Worm (Caenorhabditis elegans): ENCODE measurements around the gene act-1.

act-1 gene

DNA sequence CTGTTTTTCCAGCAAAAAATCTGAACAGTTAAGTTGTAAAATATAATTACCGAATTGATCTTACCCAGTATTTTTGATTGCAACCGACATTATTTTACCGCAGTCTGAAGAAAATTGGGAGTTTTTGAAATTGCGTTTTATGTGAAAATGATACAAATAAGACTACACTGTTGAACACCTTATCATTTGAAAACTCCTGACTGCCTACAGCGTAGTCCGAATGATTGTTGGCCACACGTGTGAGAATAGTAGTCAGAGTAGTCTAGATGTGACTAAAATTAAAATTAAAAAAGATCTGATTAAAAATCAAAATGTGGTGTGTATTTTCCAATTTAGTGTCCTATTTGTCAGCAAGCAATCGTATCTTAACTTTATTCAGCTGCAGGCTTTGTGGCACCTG, 34.1 kb upstream of the act-1 start, which contains the start of gene dhs-18:
TSS of gene dhs-18 (minus strand) at position 104 of the 400 bp plus-strand sequence.
- TF ChIP-seq elt-1 (tag; optimal IDR thresholded peaks at IDR 0.05; ENCODE audit: borderline replicate concordance, insufficient read depth) (no peak), unc-62 (GFP tag; optimal IDR thresholded peaks at IDR 0.05) (no peak), sem-2 (GFP tag; optimal IDR thresholded peaks at IDR 0.05) (no peak), tbx-8 (GFP tag; optimal IDR thresholded peaks at IDR 0.05) (no peak), nhr-237 (tag; optimal IDR thresholded peaks at IDR 0.05) (no peak), elt-3 (tag; optimal IDR thresholded peaks at IDR 0.05) (no peak), mab-5 (tag; optimal IDR thresholded peaks at IDR 0.05) (no peak)

DNA sequence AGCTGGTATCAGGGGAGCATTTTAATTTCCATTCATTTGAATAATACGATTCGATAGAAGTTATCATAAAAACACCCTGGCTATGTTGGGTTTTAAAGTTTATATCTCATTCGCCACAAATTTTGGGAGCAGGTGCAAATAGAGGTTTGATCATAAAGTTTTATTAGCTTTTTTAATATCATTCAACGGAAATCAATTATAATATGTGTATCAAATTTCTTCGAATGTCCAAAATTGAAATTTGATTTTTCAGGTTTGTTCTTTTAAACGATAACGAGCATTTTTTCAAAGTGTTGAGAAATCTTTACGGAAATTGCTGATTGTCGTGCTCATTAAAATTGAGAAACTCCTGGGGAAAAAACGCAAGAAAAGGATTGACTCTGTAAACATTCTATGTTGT, 32.2 kb upstream of the act-1 start, which contains the start of gene srh-74:
TSS of gene srh-74 (minus strand) at position 101 of the 400 bp plus-strand sequence.
- TF ChIP-seq sem-2 (GFP tag; optimal IDR thresholded peaks at IDR 0.05): no peak
- no peak for TF ChIP-seq drap-1 (GFP tag; optimal IDR thresholded peaks at IDR 0.05)
- TF ChIP-seq lin-13 (tag; optimal IDR thresholded peaks at IDR 0.05): no peak
- TF ChIP-seq lin-32 (GFP tag; optimal IDR thresholded peaks at IDR 0.05): no peak
- TF ChIP-seq mls-2 (tag; optimal IDR thresholded peaks at IDR 0.05): no peak
- no peak for TF ChIP-seq blmp-1 (tag; optimal IDR thresholded peaks at IDR 0.05)
- no peak for TF ChIP-seq ceh-39 (tag; optimal IDR thresholded peaks at IDR 0.05)
- no peak for TF ChIP-seq lsy-2 (tag; optimal IDR thresholded peaks at IDR 0.05)
- no peak for TF ChIP-seq flh-1 (GFP tag; optimal IDR thresholded peaks at IDR 0.05)
- TF ChIP-seq mab-5 (tag; optimal IDR thresholded peaks at IDR 0.05): no peak
- TF ChIP-seq hlh-1 (tag; optimal IDR thresholded peaks at IDR 0.05): no peak

DNA sequence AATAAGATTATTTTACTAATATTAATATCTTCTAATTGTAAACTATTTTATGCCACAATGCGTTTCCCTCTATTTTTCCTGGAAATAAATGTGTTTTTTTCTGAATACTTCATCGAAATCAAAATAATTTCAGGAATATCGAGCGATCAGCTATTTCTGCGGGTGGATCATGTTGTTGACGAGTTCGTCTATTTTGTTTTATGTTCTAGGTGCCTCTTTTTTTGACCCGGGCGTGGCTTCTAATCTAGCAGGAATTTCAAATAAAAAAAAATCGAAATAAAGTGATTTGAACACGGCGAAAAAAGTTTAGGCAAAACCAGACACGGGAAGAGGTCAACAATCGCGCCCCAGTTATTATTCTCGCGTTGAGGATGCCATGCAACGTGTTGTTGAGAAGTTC, 28.9 kb upstream of the act-1 start, which contains the start of gene T04C12.33:
TSS of gene T04C12.33 (plus strand) at position 301 of the 400 bp plus-strand sequence.
- TF ChIP-seq ham-2 (GFP tag; optimal IDR thresholded peaks at IDR 0.05): no peak
- TF ChIP-seq cnd-1 (tag; optimal IDR thresholded peaks at IDR 0.05): no peak
- no peak for TF ChIP-seq zip-8 (tag; optimal IDR thresholded peaks at IDR 0.05)
- TF ChIP-seq nhr-76 (tag; optimal IDR thresholded peaks at IDR 0.05): no peak
- TF ChIP-seq ces-1 (GFP tag; optimal IDR thresholded peaks at IDR 0.05): no peak
- no peak for TF ChIP-seq hlh-1 (tag; optimal IDR thresholded peaks at IDR 0.05)

DNA sequence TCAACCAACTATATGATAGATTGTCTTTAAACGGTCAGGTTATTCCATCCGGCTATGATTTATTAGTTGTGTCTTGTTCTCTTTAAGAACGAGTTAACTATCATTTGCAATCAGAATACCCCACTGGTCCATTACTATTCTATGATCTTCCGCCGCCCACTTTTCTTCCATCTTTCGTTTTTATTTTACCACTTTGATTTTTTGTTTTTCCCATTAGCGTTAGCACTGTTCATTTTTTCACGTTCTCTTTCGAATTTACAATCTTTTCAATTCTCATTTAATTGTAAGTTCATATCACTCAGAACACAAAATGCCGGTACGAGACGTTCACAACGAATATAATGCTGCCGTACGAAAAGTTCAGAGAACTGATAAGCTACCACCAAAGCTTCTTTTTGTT, 27.0 kb upstream of the act-1 start, which contains the start of gene T04C12.7:
TSS of gene T04C12.7 (plus strand) at position 301 of the 400 bp plus-strand sequence.
- TF ChIP-seq nhr-12 (tag; optimal IDR thresholded peaks at IDR 0.05): no peak
- no peak for TF ChIP-seq nhr-2 (tag; optimal IDR thresholded peaks at IDR 0.05)
- no peak for TF ChIP-seq ces-1 (GFP tag; optimal IDR thresholded peaks at IDR 0.05)
- no peak for TF ChIP-seq flh-1 (GFP tag; optimal IDR thresholded peaks at IDR 0.05)
- TF ChIP-seq nhr-28 (tag; optimal IDR thresholded peaks at IDR 0.05): no peak
- no peak for TF ChIP-seq cnd-1 (tag; optimal IDR thresholded peaks at IDR 0.05)
- no peak for TF ChIP-seq elt-1 (tag; optimal IDR thresholded peaks at IDR 0.05; ENCODE audit: borderline replicate concordance, insufficient read depth)
- TF ChIP-seq bed-3 (GFP tag; optimal IDR thresholded peaks at IDR 0.05): no peak
- no peak for TF ChIP-seq ham-2 (GFP tag; optimal IDR thresholded peaks at IDR 0.05)

DNA sequence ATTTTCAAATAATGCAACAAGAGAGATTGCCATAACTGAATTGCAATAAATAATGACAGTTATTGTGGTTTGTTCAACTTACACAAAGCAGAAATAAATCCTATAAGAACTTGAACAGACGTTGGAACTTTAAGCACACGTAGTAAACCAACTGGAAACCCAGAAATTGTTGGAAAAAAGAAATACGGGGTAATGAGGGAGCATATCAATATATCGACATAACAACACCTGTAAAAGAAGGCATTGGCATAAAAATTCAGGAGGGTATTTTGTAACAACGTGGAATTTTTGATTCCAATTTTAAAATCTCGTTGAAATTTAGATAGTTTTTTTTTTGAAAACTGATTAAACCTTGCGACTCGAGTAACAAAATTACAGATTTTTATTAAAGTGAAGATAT, 24.4 kb upstream of the act-1 start:
- TF ChIP-seq elt-1 (tag; optimal IDR thresholded peaks at IDR 0.05; ENCODE audit: borderline replicate concordance, insufficient read depth) (no peak), ham-2 (GFP tag; optimal IDR thresholded peaks at IDR 0.05) (no peak), nhr-28 (tag; optimal IDR thresholded peaks at IDR 0.05) (no peak), nhr-237 (tag; optimal IDR thresholded peaks at IDR 0.05) (no peak), tbx-8 (GFP tag; optimal IDR thresholded peaks at IDR 0.05) (no peak), sptf-1 (tag; optimal IDR thresholded peaks at IDR 0.05) (no peak)

DNA sequence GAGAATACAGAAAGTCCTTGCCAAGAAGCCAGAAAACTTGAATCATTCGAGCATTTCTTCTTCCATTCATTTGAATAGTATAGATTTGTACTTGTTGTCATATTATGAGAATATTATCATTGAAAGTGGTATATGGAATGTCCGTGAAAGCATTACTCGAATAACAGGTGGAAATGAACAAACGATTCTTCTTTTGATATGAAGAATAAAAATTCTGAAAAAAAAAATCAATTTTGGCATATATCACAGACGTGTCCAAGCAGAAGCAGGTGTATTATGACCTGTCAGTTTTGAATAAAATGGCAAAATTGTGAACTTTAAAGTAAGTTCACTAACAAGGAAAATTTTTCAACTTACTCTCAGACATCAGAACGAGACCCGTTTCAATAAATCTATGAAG, 23.8 kb upstream of the act-1 start, which contains the start of gene srh-75:
TSS of gene srh-75 (minus strand) at position 101 of the 400 bp plus-strand sequence.
- TF ChIP-seq zip-8 (tag; optimal IDR thresholded peaks at IDR 0.05) (no peak), sem-2 (GFP tag; optimal IDR thresholded peaks at IDR 0.05) (no peak), mep-1 (tag; optimal IDR thresholded peaks at IDR 0.05) (no peak), unc-62 (GFP tag; optimal IDR thresholded peaks at IDR 0.05) (no peak), lsy-2 (tag; optimal IDR thresholded peaks at IDR 0.05) (no peak), elt-3 (tag; optimal IDR thresholded peaks at IDR 0.05) (no peak), unc-120 (tag; optimal IDR thresholded peaks at IDR 0.05; ENCODE audit: poor library complexity, severe bottlenecking) (no peak), elt-1 (tag; optimal IDR thresholded peaks at IDR 0.05; ENCODE audit: borderline replicate concordance, insufficient read depth) (no peak), cnd-1 (tag; optimal IDR thresholded peaks at IDR 0.05) (no peak), nhr-12 (tag; optimal IDR thresholded peaks at IDR 0.05) (no peak), unc-39 (tag; optimal IDR thresholded peaks at IDR 0.05) (no peak)
